Fruit fly (Drosophila melanogaster): ENCODE results near the gene CG5708.

Gene CG5708

DNA sequence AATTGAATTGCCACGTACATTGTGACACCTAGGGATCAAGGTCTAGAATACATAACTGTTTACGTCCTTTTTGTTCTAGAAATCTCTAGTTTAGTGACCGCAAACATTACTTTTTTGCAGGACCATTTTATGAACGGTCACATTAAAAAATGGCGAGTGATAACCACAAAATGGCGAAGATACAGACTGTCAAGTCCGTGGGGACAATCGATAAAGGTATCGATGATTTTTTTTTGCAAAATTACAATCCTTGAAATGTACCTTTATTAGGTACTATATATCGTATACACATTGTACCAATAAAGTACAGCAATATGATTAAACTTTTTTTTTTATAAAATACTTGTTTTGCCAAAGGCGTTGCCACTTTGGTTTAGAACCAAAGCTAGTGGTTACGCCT lies 3.8 kb upstream of the CG5708 start (continued):
- no peak for TF ChIP-seq unpg (GFP tag; optimal IDR thresholded peaks at IDR 0.05)
- TF ChIP-seq jing (GFP tag; optimal IDR thresholded peaks at IDR 0.05): no peak
- TF ChIP-seq CG7372 (GFP tag; IDR thresholded peaks at IDR 0.05): no peak
- peak; percentile 62; the same call in 2 of the 3 replicates for TF ChIP-seq CG16813 (GFP tag; IDR thresholded peaks at IDR 0.05; ENCODE audit: partially characterized antibody)
- no peak for TF ChIP-seq lmd (GFP tag; IDR thresholded peaks at IDR 0.05)
- TF ChIP-seq CG6254 (GFP tag; optimal IDR thresholded peaks at IDR 0.05): no peak
- peak; percentile 54; the same call in 3 of the 4 replicates for TF ChIP-seq Dll (GFP tag; IDR thresholded peaks at IDR 0.05; ENCODE audit: partially characterized antibody)
- TF ChIP-seq esg (GFP tag; conservative IDR thresholded peaks at IDR 0.05): no peak
- peak; percentile 11 for TF ChIP-seq stwl (tag; optimal IDR thresholded peaks at IDR 0.05)
- TF ChIP-seq en (GFP tag; optimal IDR thresholded peaks at IDR 0.05): no peak
- no peak for TF ChIP-seq nmo (GFP tag; optimal IDR thresholded peaks at IDR 0.05)
- TF ChIP-seq h (optimal IDR thresholded peaks at IDR 0.05): no peak
- peak; percentile 60; the same call in 2 of the 3 replicates for TF ChIP-seq CG6791 (GFP tag; IDR thresholded peaks at IDR 0.05; ENCODE audit: partially characterized antibody)
- TF ChIP-seq CG9797 (GFP tag; optimal IDR thresholded peaks at IDR 0.05): peak; percentile 28
- TF ChIP-seq insv (GFP tag; optimal IDR thresholded peaks at IDR 0.05): no peak
- peak; percentile 47; the same call in 1 of the 3 replicates for TF ChIP-seq HLH4C (GFP tag; IDR thresholded peaks at IDR 0.05; ENCODE audit: partially characterized antibody)
- TF ChIP-seq CG12942 (GFP tag; optimal IDR thresholded peaks at IDR 0.05): no peak
- TF ChIP-seq CG12659 (GFP tag; optimal IDR thresholded peaks at IDR 0.05): no peak
- TF ChIP-seq CG18619 (GFP tag; optimal IDR thresholded peaks at IDR 0.05): no peak
- no peak for TF ChIP-seq CG6272 (GFP tag; IDR thresholded peaks at IDR 0.05)
- no peak for TF ChIP-seq wek (GFP tag; optimal IDR thresholded peaks at IDR 0.05)
- TF ChIP-seq cwo (GFP tag; optimal IDR thresholded peaks at IDR 0.05): no peak
- no peak for TF ChIP-seq bigmax (GFP tag; optimal IDR thresholded peaks at IDR 0.05)
- no peak for TF ChIP-seq Optix (GFP tag; IDR thresholded peaks at IDR 0.05)
- peak; percentile 40 for TF ChIP-seq sqz (GFP tag; optimal IDR thresholded peaks at IDR 0.05)
- TF ChIP-seq Tbp (GFP tag; optimal IDR thresholded peaks at IDR 0.05): no peak
- no peak for TF ChIP-seq B-H2 (GFP tag; optimal IDR thresholded peaks at IDR 0.05)
- TF ChIP-seq mam (GFP tag; optimal IDR thresholded peaks at IDR 0.05): no peak
- TF ChIP-seq CG10543 (GFP tag; optimal IDR thresholded peaks at IDR 0.05): no peak
- no peak for TF ChIP-seq az2 (GFP tag; optimal IDR thresholded peaks at IDR 0.05)
- no peak for TF ChIP-seq vvl (GFP tag; IDR thresholded peaks at IDR 0.05)
- no peak for TF ChIP-seq CG13894 (tag; optimal IDR thresholded peaks at IDR 0.05)
- no peak for TF ChIP-seq kay (GFP tag; optimal IDR thresholded peaks at IDR 0.05)
- TF ChIP-seq crol (GFP tag; IDR thresholded peaks at IDR 0.05): no peak
- no peak for TF ChIP-seq kah (GFP tag; optimal IDR thresholded peaks at IDR 0.05)
- TF ChIP-seq lbe (GFP tag; optimal IDR thresholded peaks at IDR 0.05): no peak
- TF ChIP-seq pfk (GFP tag; optimal IDR thresholded peaks at IDR 0.05): no peak
- TF ChIP-seq CG8388 (GFP tag; optimal IDR thresholded peaks at IDR 0.05): no peak
- no peak for TF ChIP-seq Hr78 (GFP tag; optimal IDR thresholded peaks at IDR 0.05)
- TF ChIP-seq CG3847 (GFP tag; IDR thresholded peaks at IDR 0.05): no peak
- TF ChIP-seq Sry-δ (GFP tag; optimal IDR thresholded peaks at IDR 0.05): peak; percentile 56
- no peak for TF ChIP-seq Xrp1 (GFP tag; IDR thresholded peaks at IDR 0.05)
- no peak for TF ChIP-seq CG1647 (GFP tag; optimal IDR thresholded peaks at IDR 0.05)
- TF ChIP-seq CG11456 (GFP tag; IDR thresholded peaks at IDR 0.05): no peak
- TF ChIP-seq BEAF-32 (GFP tag; optimal IDR thresholded peaks at IDR 0.05): peak; percentile 62
- TF ChIP-seq Atf-2 (GFP tag; optimal IDR thresholded peaks at IDR 0.05): no peak
- no peak for TF ChIP-seq CG12104 (GFP tag; optimal IDR thresholded peaks at IDR 0.05)
- no peak for TF ChIP-seq CG17829 (tag; optimal IDR thresholded peaks at IDR 0.05)
- no peak for TF ChIP-seq Usf (GFP tag; optimal IDR thresholded peaks at IDR 0.05)
- no peak for TF ChIP-seq pum (GFP tag; optimal IDR thresholded peaks at IDR 0.05)
- TF ChIP-seq BtbVII (GFP tag; optimal IDR thresholded peaks at IDR 0.05): no peak

Data from whole organism, embryonic.